Worm (Caenorhabditis elegans) whole organism, L1 larva: Measurements from ENCODE around the gene F53B7.7.

Experiments used
- F16B12.6 ChIP-seq: fragments of 150-350 bp; optimal IDR thresholded peaks from 2 replicates; lab custom pipeline; 2014; ENCODE audit warnings: missing biosample characterization, missing genetic modification characterization
- ceh-8 ChIP-seq: fragments of 200-800 bp; sonication (Bioruptor generic); optimal IDR thresholded peaks from 2 replicates; lab custom pipeline; 2018; ENCODE audit warnings: mild to moderate bottlenecking, missing genetic modification characterization, moderate library complexity, missing compliant biosample characterization
- dpl-1 ChIP-seq, 3 experiments: fragments of 150-350 bp in 2 of 3; sonication (generic microtip) in 1 of 3; optimal IDR thresholded peaks; 2 replicates each; lab custom pipeline; 2014 to 2017; ENCODE audit warnings: missing biosample characterization in 3 of 3, missing genetic modification characterization in 3 of 3, missing genetic modification reagents in 3 of 3
- fkh-10 ChIP-seq: sonication (generic microtip); optimal IDR thresholded peaks from 2 replicates; lab custom pipeline; 2017; ENCODE audit warnings: missing biosample characterization, missing genetic modification reagents, missing genetic modification characterization
- fos-1 ChIP-seq: fragments of 150-350 bp; optimal IDR thresholded peaks from 2 replicates; lab custom pipeline; 2014; ENCODE audit warnings: missing biosample characterization, missing genetic modification characterization
- lin-35 ChIP-seq, 2 experiments: fragments of 150-350 bp; optimal IDR thresholded peaks; 2 replicates each; lab custom pipeline; 2014; ENCODE audit warnings: missing biosample characterization in 2 of 2, missing genetic modification characterization in 2 of 2, missing genetic modification reagents in 2 of 2
- lir-3 ChIP-seq: sonication (generic microtip); optimal IDR thresholded peaks from 2 replicates; lab custom pipeline; 2016; ENCODE audit warnings: mild to moderate bottlenecking, missing genetic modification characterization, moderate library complexity, missing compliant biosample characterization; ENCODE audit not compliant: poor library complexity
- nhr-12 ChIP-seq: sonication (generic microtip); optimal IDR thresholded peaks from 2 replicates; lab custom pipeline; 2017; ENCODE audit warnings: missing biosample characterization, missing genetic modification characterization
- nhr-77 ChIP-seq: fragments of 150-350 bp; optimal IDR thresholded peaks from 2 replicates; lab custom pipeline; 2014; ENCODE audit warnings: missing biosample characterization, missing genetic modification characterization
- nhr-84 ChIP-seq: sonication (generic microtip); optimal IDR thresholded peaks from 2 replicates; lab custom pipeline; 2017; ENCODE audit warnings: missing biosample characterization, missing genetic modification characterization
- unc-62 ChIP-seq: fragments of 150-350 bp; optimal IDR thresholded peaks from 2 replicates; lab custom pipeline; 2014; ENCODE audit warnings: missing biosample characterization, missing genetic modification reagents, missing genetic modification characterization
- zag-1 ChIP-seq: fragments of 150-350 bp; optimal IDR thresholded peaks from 2 replicates; lab custom pipeline; 2014; ENCODE audit warnings: missing biosample characterization, missing genetic modification characterization
- ztf-11 ChIP-seq, 2 experiments: sonication (generic microtip); optimal IDR thresholded peaks; 2 replicates each; lab custom pipeline; 2016 to 2017; ENCODE audit warnings: missing genetic modification characterization in 2 of 2, missing biosample characterization in 1 of 2, missing compliant biosample characterization in 1 of 2

DNA sequence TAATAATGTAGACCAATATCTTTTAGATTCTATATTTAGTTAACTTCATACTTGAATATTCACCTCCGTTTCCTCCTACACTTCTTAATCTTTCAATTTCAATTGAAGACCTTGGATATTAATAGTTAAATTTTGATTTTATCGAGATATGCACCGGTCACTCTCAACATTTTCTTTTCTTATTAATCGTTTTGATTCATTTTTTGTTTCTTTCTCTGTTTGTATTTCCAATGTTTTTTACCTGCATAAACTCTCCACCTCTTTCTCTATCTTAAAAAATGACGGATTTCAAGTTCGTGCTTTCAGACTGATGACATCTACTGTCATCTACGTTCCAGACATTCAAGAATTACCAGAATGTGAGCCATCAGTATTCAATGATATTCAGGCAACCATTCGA lies 7.1 kb upstream of the F53B7.7 start, which contains the start of gene frpr-9:
- no peak for TF ChIP-seq zag-1
- TF ChIP-seq lir-3 = no peak
- no peak for TF ChIP-seq nhr-12 (tag; lab: Kevin White, UChicago)
- TF ChIP-seq dpl-1 (GFP tag; optimal IDR thresholded peaks at IDR 0.05; lab: Kevin White, UChicago) = no peak
- no peak for TF ChIP-seq fos-1 (tag; lab: Kevin White, UChicago)
- no peak for TF ChIP-seq lin-35 (GFP tag; optimal IDR thresholded peaks at IDR 0.05; lab: Kevin White, UChicago)
- no peak for TF ChIP-seq unc-62 (GFP tag; lab: Kevin White, UChicago)
- TF ChIP-seq ztf-11 (tag; optimal IDR thresholded peaks at IDR 0.05; lab: Kevin White, UChicago) = no peak
- TF ChIP-seq fkh-10 (GFP tag; lab: Kevin White, UChicago) = no peak
- no peak for TF ChIP-seq ceh-8 (GFP tag; lab: Kevin White, UChicago)
- no peak for TF ChIP-seq F16B12.6 (tag; lab: Kevin White, UChicago)
- no peak for TF ChIP-seq nhr-84 (tag; lab: Kevin White, UChicago)
- no peak for TF ChIP-seq nhr-77 (tag; lab: Kevin White, UChicago)
